Fruit fly (Drosophila melanogaster) whole organism, embryonic: Measurements from ENCODE around the gene Drsl2.
A peak's percentile ranks its signal among the peaks of the same experiment; 100 is the strongest.

Source experiments
- Antp ChIP-seq: fragments of 200-800 bp; sonication (Bioruptor generic); optimal IDR thresholded peaks from 3 replicates; lab custom pipeline; 2016; ENCODE audit warnings: missing biosample characterization, missing genetic modification characterization
- CG1024 ChIP-seq: fragments of 200-800 bp; sonication (Bioruptor generic); IDR thresholded peaks from 2 replicates; pipeline ENCODE4 v1.3.6; 2022; ENCODE audit warnings: missing biosample characterization, missing genetic modification characterization
- CG10462 ChIP-seq: fragments of 200-800 bp; sonication (Bioruptor generic); optimal IDR thresholded peaks from 2 replicates; lab custom pipeline; 2016; ENCODE audit warnings: missing biosample characterization, missing genetic modification characterization
- CG12391 ChIP-seq: fragments of 200-800 bp; sonication (Bioruptor generic); optimal IDR thresholded peaks from 3 replicates; lab custom pipeline; 2018; ENCODE audit warnings: missing biosample characterization, mild to moderate bottlenecking, missing genetic modification characterization, moderate library complexity
- CG12659 ChIP-seq: fragments of 200-800 bp; sonication (Bioruptor generic); optimal IDR thresholded peaks from 3 replicates; lab custom pipeline; 2017; ENCODE audit warnings: mild to moderate bottlenecking, missing biosample characterization, missing genetic modification reagents, missing genetic modification characterization
- CG13287 ChIP-seq: fragments of 200-800 bp; sonication (Bioruptor generic); IDR thresholded peaks from 2 replicates; pipeline ENCODE4 v1.3.6; 2022; ENCODE audit warnings: missing biosample characterization, missing genetic modification characterization; ENCODE audit not compliant: partially characterized antibody
- CG13775 ChIP-seq: fragments of 200-800 bp; sonication (Bioruptor generic); optimal IDR thresholded peaks from 3 replicates; lab custom pipeline; 2017; ENCODE audit warnings: missing biosample characterization, mild to moderate bottlenecking, missing genetic modification characterization
- CG14050 ChIP-seq: fragments of 200-800 bp; sonication (Bioruptor generic); IDR thresholded peaks from 3 replicates; pipeline ENCODE4 v1.3.6; 2022; ENCODE audit warnings: missing biosample characterization, missing genetic modification characterization
- CG14667 ChIP-seq: fragments of 200-800 bp; sonication (Bioruptor generic); IDR thresholded peaks from 2 replicates; pipeline ENCODE4 v1.3.6; 2022; ENCODE audit warnings: missing biosample characterization, missing genetic modification characterization
- CG15479 ChIP-seq: fragments of 200-800 bp; sonication (Bioruptor generic); optimal IDR thresholded peaks from 3 replicates; lab custom pipeline; 2019; ENCODE audit warnings: missing biosample characterization, mild to moderate bottlenecking, missing genetic modification characterization, moderate library complexity
- CG1647 ChIP-seq: fragments of 200-800 bp; sonication (Bioruptor generic); optimal IDR thresholded peaks from 3 replicates; lab custom pipeline; 2016; ENCODE audit warnings: missing biosample characterization, missing genetic modification characterization
- CG16813 ChIP-seq: fragments of 200-800 bp; sonication (Bioruptor generic); IDR thresholded peaks from 3 replicates; pipeline ENCODE4 v1.3.6; 2022; ENCODE audit warnings: missing biosample characterization, missing genetic modification characterization; ENCODE audit not compliant: partially characterized antibody
- CG2678 ChIP-seq: fragments of 200-800 bp; sonication (Bioruptor generic); optimal IDR thresholded peaks from 3 replicates; lab custom pipeline; 2019; ENCODE audit warnings: missing biosample characterization, mild to moderate bottlenecking, missing genetic modification characterization, moderate library complexity
- CG3407 ChIP-seq: fragments of 200-800 bp; sonication (Bioruptor generic); optimal IDR thresholded peaks from 2 replicates; lab custom pipeline; 2018; ENCODE audit warnings: missing biosample characterization, mild to moderate bottlenecking, missing genetic modification characterization
- CG6689 ChIP-seq: fragments of 200-800 bp; sonication (Bioruptor generic); IDR thresholded peaks from 2 replicates; pipeline ENCODE4 v1.3.6; 2022; ENCODE audit warnings: missing biosample characterization, missing genetic modification characterization
- CG6765 ChIP-seq: fragments of 200-800 bp; sonication (Bioruptor generic); optimal IDR thresholded peaks from 3 replicates; lab custom pipeline; 2017; ENCODE audit warnings: missing biosample characterization, mild to moderate bottlenecking, missing genetic modification characterization
- CG7357 ChIP-seq: fragments of 200-800 bp; sonication (Bioruptor generic); IDR thresholded peaks from 3 replicates; pipeline ENCODE4 v1.3.6; 2022; ENCODE audit warnings: missing biosample characterization, missing genetic modification characterization
- CG7987 ChIP-seq: fragments of 200-800 bp; sonication (Bioruptor generic); optimal IDR thresholded peaks from 2 replicates; lab custom pipeline; 2018; ENCODE audit warnings: missing biosample characterization, mild to moderate bottlenecking, missing genetic modification characterization, moderate library complexity
- CG8765 ChIP-seq: fragments of 200-800 bp; sonication (Bioruptor generic); IDR thresholded peaks from 2 replicates; pipeline ENCODE4 v1.3.6; 2022; ENCODE audit warnings: missing biosample characterization, missing genetic modification characterization
- CG9797 ChIP-seq: fragments of 200-800 bp; sonication (Bioruptor generic); optimal IDR thresholded peaks from 3 replicates; lab custom pipeline; 2018; ENCODE audit warnings: missing biosample characterization, mild to moderate bottlenecking, missing genetic modification characterization
- Chrac-16 ChIP-seq: fragments of 200-800 bp; sonication (Bioruptor generic); optimal IDR thresholded peaks from 3 replicates; lab custom pipeline; 2016; ENCODE audit warnings: missing biosample characterization, missing genetic modification characterization
- Fer3 ChIP-seq: fragments of 200-800 bp; sonication (Bioruptor generic); optimal IDR thresholded peaks from 2 replicates; lab custom pipeline; 2018; ENCODE audit warnings: missing biosample characterization, mild to moderate bottlenecking, missing genetic modification characterization, moderate library complexity
- GATAe ChIP-seq: fragments of 200-800 bp; sonication (Bioruptor generic); conservative IDR thresholded peaks from 2 replicates; pipeline ENCODE4 v1.3.6; 2022; ENCODE audit warnings: missing biosample characterization, missing genetic modification characterization
- HLHmδ ChIP-seq: fragments of 200-800 bp; sonication (Bioruptor generic); optimal IDR thresholded peaks from 2 replicates; lab custom pipeline; 2018; ENCODE audit warnings: missing biosample characterization, mild to moderate bottlenecking, missing genetic modification characterization, moderate library complexity
- Hr39 ChIP-seq: fragments of >200 bp; optimal IDR thresholded peaks from 2 replicates; lab custom pipeline; 2017
- Kr ChIP-seq: fragments of 200-800 bp; sonication (Bioruptor generic); optimal IDR thresholded peaks from 2 replicates; lab custom pipeline; 2017; ENCODE audit warnings: missing biosample characterization, mild to moderate bottlenecking, missing genetic modification characterization
- Max ChIP-seq: fragments of 200-800 bp; sonication (Bioruptor generic); optimal IDR thresholded peaks from 2 replicates; lab custom pipeline; 2016; ENCODE audit warnings: missing biosample characterization, mild to moderate bottlenecking, missing genetic modification characterization
- Mes4 ChIP-seq: fragments of 200-800 bp; sonication (Bioruptor generic); optimal IDR thresholded peaks from 2 replicates; lab custom pipeline; 2016; ENCODE audit warnings: missing biosample characterization, missing genetic modification characterization
- Nf-YA ChIP-seq: fragments of 200-800 bp; sonication (Bioruptor generic); IDR thresholded peaks from 2 replicates; pipeline ENCODE4 v1.3.6; 2022; ENCODE audit warnings: missing biosample characterization, missing genetic modification characterization
- Ravus ChIP-seq: fragments of 200-800 bp; sonication (Bioruptor generic); IDR thresholded peaks from 2 replicates; pipeline ENCODE4 v1.3.6; 2022; ENCODE audit warnings: missing biosample characterization, missing genetic modification characterization
- Sry-β ChIP-seq: fragments of 200-800 bp; sonication (Bioruptor generic); optimal IDR thresholded peaks from 2 replicates; lab custom pipeline; 2018; ENCODE audit warnings: missing biosample characterization, mild to moderate bottlenecking, missing genetic modification characterization, moderate library complexity
- ara ChIP-seq: fragments of 200-800 bp; sonication (Bioruptor generic); IDR thresholded peaks from 2 replicates; pipeline ENCODE4 v1.3.6; 2022; ENCODE audit warnings: missing biosample characterization, missing genetic modification characterization
- bigmax ChIP-seq: fragments of 200-800 bp; sonication (Bioruptor generic); optimal IDR thresholded peaks from 2 replicates; lab custom pipeline; 2018; ENCODE audit warnings: missing biosample characterization, mild to moderate bottlenecking, missing genetic modification characterization
- btn ChIP-seq: fragments of 200-800 bp; sonication (Bioruptor generic); optimal IDR thresholded peaks from 2 replicates; lab custom pipeline; 2016; ENCODE audit warnings: missing biosample characterization, missing genetic modification characterization
- cas ChIP-seq: fragments of 200-800 bp; sonication (Bioruptor generic); IDR thresholded peaks from 2 replicates; pipeline ENCODE4 v1.3.6; 2022; ENCODE audit warnings: missing biosample characterization, missing genetic modification characterization
- dan ChIP-seq: fragments of 200-800 bp; sonication (Bioruptor generic); IDR thresholded peaks from 2 replicates; pipeline ENCODE4 v1.3.6; 2022; ENCODE audit warnings: missing biosample characterization, missing genetic modification characterization
- danr ChIP-seq: fragments of 200-800 bp; sonication (Bioruptor generic); IDR thresholded peaks from 2 replicates; pipeline ENCODE4 v1.3.6; 2022; ENCODE audit warnings: missing biosample characterization, missing genetic modification characterization
- fd96Cb ChIP-seq: fragments of 200-800 bp; sonication (Bioruptor generic); optimal IDR thresholded peaks from 2 replicates; lab custom pipeline; 2018; ENCODE audit warnings: missing biosample characterization, mild to moderate bottlenecking, missing genetic modification characterization, moderate library complexity
- gsb ChIP-seq: fragments of 200-800 bp; sonication (Bioruptor generic); IDR thresholded peaks from 2 replicates; pipeline ENCODE4 v1.3.6; 2022; ENCODE audit warnings: missing biosample characterization, missing genetic modification characterization
- gsb-n ChIP-seq: fragments of 200-800 bp; sonication (Bioruptor generic); optimal IDR thresholded peaks from 3 replicates; lab custom pipeline; 2018; ENCODE audit warnings: missing biosample characterization, mild to moderate bottlenecking, missing genetic modification characterization
- hbn ChIP-seq: fragments of 200-800 bp; sonication (Bioruptor generic); IDR thresholded peaks from 2 replicates; pipeline ENCODE4 v1.3.6; 2022; ENCODE audit warnings: missing biosample characterization, missing genetic modification characterization; ENCODE audit not compliant: partially characterized antibody
- ken ChIP-seq: fragments of 200-800 bp; sonication (Bioruptor generic); IDR thresholded peaks from 3 replicates; pipeline ENCODE4 v1.3.6; 2022; ENCODE audit warnings: missing biosample characterization, missing genetic modification characterization
- nerfin-2 ChIP-seq: fragments of 200-800 bp; sonication (Bioruptor generic); IDR thresholded peaks from 2 replicates; pipeline ENCODE4 v1.3.6; 2022; ENCODE audit warnings: missing biosample characterization, missing genetic modification characterization; ENCODE audit not compliant: partially characterized antibody
- nom ChIP-seq: fragments of 200-800 bp; sonication (Bioruptor generic); optimal IDR thresholded peaks from 2 replicates; lab custom pipeline; 2017; ENCODE audit warnings: missing biosample characterization, missing genetic modification characterization, mild to moderate bottlenecking, moderate library complexity, missing genetic modification reagents
- pho ChIP-seq: fragments of 200-800 bp; sonication (Bioruptor generic); optimal IDR thresholded peaks from 2 replicates; lab custom pipeline; 2016; ENCODE audit warnings: missing biosample characterization, missing genetic modification characterization
- sc ChIP-seq, 3 experiments: fragments of >200 bp in 2 of 3; fragments of 200-800 bp in 1 of 3; sonication (Bioruptor generic) in 1 of 3; optimal IDR thresholded peaks; 2 replicates in 2 of 3; 3 replicates in 1 of 3; lab custom pipeline; 2017; ENCODE audit warnings: mild to moderate bottlenecking in 1 of 3, missing biosample characterization in 1 of 3, missing genetic modification characterization in 1 of 3, missing genetic modification reagents in 1 of 3
- stc ChIP-seq: fragments of 200-800 bp; sonication (Bioruptor generic); IDR thresholded peaks from 2 replicates; pipeline ENCODE4 v1.3.6; 2022; ENCODE audit warnings: missing biosample characterization, missing genetic modification characterization
- sug ChIP-seq: fragments of 200-800 bp; optimal IDR thresholded peaks from 2 replicates; lab custom pipeline; 2019; ENCODE audit warnings: missing biosample characterization, mild to moderate bottlenecking, missing genetic modification characterization, moderate library complexity
- toy ChIP-seq: fragments of 200-800 bp; sonication (Bioruptor generic); IDR thresholded peaks from 2 replicates; pipeline ENCODE4 v1.3.6; 2022; ENCODE audit warnings: missing biosample characterization, missing genetic modification characterization
- vfl ChIP-seq: fragments of 200-800 bp; sonication (Bioruptor generic); optimal IDR thresholded peaks from 2 replicates; lab custom pipeline; 2016; ENCODE audit warnings: missing biosample characterization, missing genetic modification characterization
- wek ChIP-seq: fragments of 200-800 bp; sonication (Bioruptor generic); optimal IDR thresholded peaks from 3 replicates; lab custom pipeline; 2018; ENCODE audit warnings: missing biosample characterization, mild to moderate bottlenecking, missing genetic modification characterization, moderate library complexity

The Drsl2 gene

dm6 chr3L:3300345-3300744 is 13.8 kb upstream of the Drsl2 start (continued):
- TF ChIP-seq CG12391 (tag; lab: Kevin White, UChicago) (peak; percentile 61), HLHmδ (GFP tag; lab: Kevin White, UChicago) (no peak), CG14667 (peak; percentile 56), btn (GFP tag; lab: Kevin White, UChicago) (peak; percentile 63), pho (no peak), CG12659 (peak; percentile 7), Sry-β (no peak), danr (GFP tag; lab: Robert Waterston, UW) (0 out of 2 replicates have a peak, but pooled peaks have one; percentile 20), CG6689 (peak; percentile 77), CG7357 (GFP tag; lab: Robert Waterston, UW) (peak; percentile 30; the same call in 1 of the 3 replicates), wek (peak; percentile 19), vfl (GFP tag; lab: Kevin White, UChicago) (no peak), nom (GFP tag; lab: Kevin White, UChicago) (no peak), CG15479 (GFP tag; lab: Kevin White, UChicago) (no peak), sug (tag; lab: Kevin White, UChicago) (no peak), ara (GFP tag; lab: Robert Waterston, UW) (peak; percentile 71), Fer3 (tag; lab: Kevin White, UChicago) (peak; percentile 64), hbn (GFP tag; lab: Robert Waterston, UW) (no peak), CG10462 (GFP tag; lab: Kevin White, UChicago) (no peak), nerfin-2 (GFP tag; lab: Robert Waterston, UW) (no peak), CG6765 (GFP tag; lab: Kevin White, UChicago) (no peak), CG2678 (peak; percentile 77), GATAe (GFP tag; lab: Robert Waterston, UW) (no peak), stc (GFP tag; lab: Robert Waterston, UW) (peak; percentile 57; the same call in 1 of the 2 replicates), gsb-n (peak; percentile 20), cas (GFP tag; lab: Robert Waterston, UW) (no peak), Nf-YA (GFP tag; lab: Robert Waterston, UW) (no peak), Chrac-16 (GFP tag; lab: Kevin White, UChicago) (peak; percentile 33), fd96Cb (tag; lab: Kevin White, UChicago) (peak; percentile 71), CG8765 (no peak), Ravus (GFP tag; lab: Robert Waterston, UW) (peak; percentile 9; the same call in 1 of the 2 replicates), Max (GFP tag; lab: Kevin White, UChicago) (peak; percentile 41), CG13287 (GFP tag; lab: Robert Waterston, UW) (no peak), CG14050 (GFP tag; lab: Robert Waterston, UW) (peak; percentile 61), CG7987 (peak; percentile 19), CG1647 (peak; percentile 6), CG16813 (GFP tag; lab: Robert Waterston, UW) (no peak), Antp (GFP tag; lab: Kevin White, UChicago) (peak; percentile 22), dan (GFP tag; lab: Robert Waterston, UW) (no peak), Hr39 (no peak), CG13775 (GFP tag; lab: Kevin White, UChicago) (peak; percentile 16), CG3407 (GFP tag; lab: Kevin White, UChicago) (peak; percentile 41), Mes4 (GFP tag; lab: Kevin White, UChicago) (peak; percentile 1), CG1024 (GFP tag; lab: Robert Waterston, UW) (peak; percentile 65), sc (optimal IDR thresholded peaks at IDR 0.05; lab: Kevin White, UChicago) (no peak), sc (GFP tag; optimal IDR thresholded peaks at IDR 0.05; lab: Kevin White, UChicago) (peak; percentile 4), ken (GFP tag; lab: Robert Waterston, UW) (peak; percentile 70; the same call in 2 of the 3 replicates), gsb (GFP tag; lab: Robert Waterston, UW) (no peak), bigmax (GFP tag; lab: Kevin White, UChicago) (no peak), toy (GFP tag; lab: Robert Waterston, UW) (no peak), CG9797 (GFP tag; lab: Kevin White, UChicago) (no peak), Kr (no peak)
